Fruit fly (Drosophila melanogaster) whole organism, prepupa: ENCODE data around the gene MED22.

Experiments
- CG10669 ChIP-seq: fragments of 200-800 bp; sonication (Bioruptor generic); optimal IDR thresholded peaks from 3 replicates; lab custom pipeline; 2018; ENCODE audit warnings: missing biosample characterization, mild to moderate bottlenecking, missing genetic modification characterization, moderate library complexity
- CG11294 ChIP-seq: fragments of 200-800 bp; sonication (Bioruptor generic); IDR thresholded peaks from 2 replicates; pipeline ENCODE4 v1.3.6; 2022; ENCODE audit warnings: missing biosample characterization, missing genetic modification characterization
- CG11762 ChIP-seq: fragments of 200-800 bp; sonication (Bioruptor generic); optimal IDR thresholded peaks from 3 replicates; lab custom pipeline; 2016; ENCODE audit warnings: missing biosample characterization, missing genetic modification characterization; ENCODE audit not compliant: insufficient read depth
- CG11902 ChIP-seq: fragments of 200-800 bp; sonication (Bioruptor generic); optimal IDR thresholded peaks from 3 replicates; lab custom pipeline; 2016; ENCODE audit warnings: missing biosample characterization, missing genetic modification characterization
- CG15336 ChIP-seq: fragments of 200-800 bp; sonication (Bioruptor generic); IDR thresholded peaks from 2 replicates; pipeline ENCODE4 v1.3.6; 2022; ENCODE audit warnings: missing biosample characterization, missing genetic modification characterization
- CG1621 ChIP-seq: fragments of 200-800 bp; sonication (Bioruptor generic); optimal IDR thresholded peaks from 3 replicates; lab custom pipeline; 2018; ENCODE audit warnings: missing biosample characterization, mild to moderate bottlenecking, missing genetic modification characterization
- CG3032 ChIP-seq: fragments of 200-800 bp; optimal IDR thresholded peaks from 2 replicates; lab custom pipeline; 2019; ENCODE audit warnings: missing biosample characterization, mild to moderate bottlenecking, missing genetic modification characterization, moderate library complexity
- CG3919 ChIP-seq: fragments of 200-800 bp; sonication (Bioruptor generic); optimal IDR thresholded peaks from 3 replicates; lab custom pipeline; 2016; ENCODE audit warnings: missing biosample characterization, missing genetic modification characterization
- CG6854 ChIP-seq: fragments of 200-800 bp; sonication (Bioruptor generic); optimal IDR thresholded peaks from 2 replicates; lab custom pipeline; 2017; ENCODE audit warnings: missing biosample characterization, mild to moderate bottlenecking, missing genetic modification characterization
- CG7368 ChIP-seq: fragments of 200-800 bp; sonication (Bioruptor generic); optimal IDR thresholded peaks from 3 replicates; lab custom pipeline; 2016; ENCODE audit warnings: missing biosample characterization, missing genetic modification characterization
- CG8119 ChIP-seq: fragments of 200-800 bp; sonication (Bioruptor generic); IDR thresholded peaks from 3 replicates; pipeline ENCODE4 v1.3.6; 2022; ENCODE audit warnings: missing biosample characterization, missing genetic modification characterization
- CG8319 ChIP-seq: fragments of 200-800 bp; sonication (Bioruptor generic); optimal IDR thresholded peaks from 3 replicates; lab custom pipeline; 2016; ENCODE audit warnings: missing biosample characterization, missing genetic modification characterization
- Eip75B ChIP-seq: fragments of 200-800 bp; sonication (Bioruptor generic); optimal IDR thresholded peaks from 3 replicates; lab custom pipeline; 2016; ENCODE audit warnings: missing biosample characterization, missing genetic modification characterization
- Eip78C ChIP-seq: fragments of 200-800 bp; sonication (Bioruptor generic); peaks from one replicate; lab custom pipeline; 2016; ENCODE audit warnings: missing biosample characterization, missing genetic modification characterization
- Eip93F ChIP-seq: fragments of 200-800 bp; sonication (Bioruptor generic); optimal IDR thresholded peaks from 2 replicates; lab custom pipeline; 2016; ENCODE audit warnings: missing biosample characterization, mild to moderate bottlenecking, missing genetic modification characterization
- Ets21C ChIP-seq: fragments of 200-800 bp; sonication (Bioruptor generic); optimal IDR thresholded peaks from 3 replicates; lab custom pipeline; 2016; ENCODE audit warnings: missing biosample characterization, missing genetic modification characterization
- Hr38 ChIP-seq: sonication (Bioruptor generic); optimal IDR thresholded peaks from 2 replicates; lab custom pipeline; 2016; ENCODE audit warnings: missing biosample characterization, missing genetic modification characterization
- Hr39 ChIP-seq: fragments of 200-800 bp; sonication (Bioruptor generic); optimal IDR thresholded peaks from 2 replicates; lab custom pipeline; 2016; ENCODE audit warnings: missing biosample characterization, missing genetic modification characterization
- Hr4 ChIP-seq: fragments of 200-800 bp; sonication (Bioruptor generic); optimal IDR thresholded peaks from 3 replicates; lab custom pipeline; 2016; ENCODE audit warnings: missing biosample characterization, missing genetic modification characterization
- Lpt ChIP-seq: fragments of 200-800 bp; sonication (Bioruptor generic); optimal IDR thresholded peaks from 3 replicates; lab custom pipeline; 2016; ENCODE audit warnings: missing biosample characterization, missing genetic modification characterization
- OdsH ChIP-seq: fragments of 200-800 bp; sonication (Bioruptor generic); optimal IDR thresholded peaks from 3 replicates; lab custom pipeline; 2016; ENCODE audit warnings: missing biosample characterization, missing genetic modification characterization
- Smox ChIP-seq: fragments of 200-800 bp; sonication (Bioruptor generic); optimal IDR thresholded peaks from 3 replicates; lab custom pipeline; 2016; ENCODE audit warnings: missing biosample characterization, missing genetic modification characterization
- Sox102F ChIP-seq: fragments of 200-800 bp; sonication (Bioruptor generic); optimal IDR thresholded peaks from 2 replicates; lab custom pipeline; 2016; ENCODE audit warnings: missing biosample characterization, mild to moderate bottlenecking, missing genetic modification characterization
- Sox14 ChIP-seq: fragments of 200-800 bp; sonication (Bioruptor generic); optimal IDR thresholded peaks from 3 replicates; lab custom pipeline; 2016; ENCODE audit warnings: missing biosample characterization, missing genetic modification characterization
- Sox15 ChIP-seq: fragments of 200-800 bp; sonication (Bioruptor generic); optimal IDR thresholded peaks from 3 replicates; lab custom pipeline; 2016; ENCODE audit warnings: missing biosample characterization, missing genetic modification characterization
- cyc ChIP-seq: fragments of 200-800 bp; sonication (Bioruptor generic); optimal IDR thresholded peaks from 3 replicates; lab custom pipeline; 2016; ENCODE audit warnings: missing biosample characterization, missing genetic modification characterization
- dac ChIP-seq: fragments of 200-800 bp; sonication (Bioruptor generic); optimal IDR thresholded peaks from 2 replicates; lab custom pipeline; 2017; ENCODE audit warnings: missing biosample characterization, mild to moderate bottlenecking, missing genetic modification characterization
- dsx ChIP-seq: fragments of 200-800 bp; optimal IDR thresholded peaks from 3 replicates; lab custom pipeline; 2019; ENCODE audit warnings: missing biosample characterization, mild to moderate bottlenecking, missing genetic modification characterization, moderate library complexity; ENCODE audit not compliant: poor library complexity, severe bottlenecking
- esn ChIP-seq: fragments of 200-800 bp; sonication (Bioruptor generic); optimal IDR thresholded peaks from 2 replicates; lab custom pipeline; 2016; ENCODE audit warnings: missing biosample characterization, mild to moderate bottlenecking, missing genetic modification characterization, moderate library complexity
- lz ChIP-seq: fragments of 200-800 bp; sonication (Bioruptor generic); optimal IDR thresholded peaks from 3 replicates; lab custom pipeline; 2016; ENCODE audit warnings: missing biosample characterization, missing genetic modification characterization
- salr ChIP-seq, 2 experiments: fragments of 200-800 bp; sonication (Bioruptor generic); optimal IDR thresholded peaks; 3 replicates each; lab custom pipeline; 2016 to 2018; ENCODE audit warnings: missing biosample characterization in 2 of 2, missing genetic modification characterization in 2 of 2, mild to moderate bottlenecking in 1 of 2
- topi ChIP-seq: fragments of 200-800 bp; sonication (Bioruptor generic); optimal IDR thresholded peaks from 3 replicates; lab custom pipeline; 2016; ENCODE audit warnings: missing biosample characterization, missing genetic modification characterization
- vri ChIP-seq: fragments of 200-800 bp; sonication (Bioruptor generic); optimal IDR thresholded peaks from 3 replicates; lab custom pipeline; 2016; ENCODE audit warnings: missing biosample characterization, mild to moderate bottlenecking, missing genetic modification characterization

MED22 gene

dm6 chrX:935049-935900 lies 7.3 kb downstream of the MED22 start, which contains the start of gene TRAM (continued):
- TF ChIP-seq Sox102F (GFP tag; lab: Kevin White, UChicago) = peak; percentile 93
- TF ChIP-seq vri = peak; percentile 95
- peak; percentile 96 for TF ChIP-seq Smox
- peak; percentile 97 for TF ChIP-seq Sox15
- peak; percentile 95 for TF ChIP-seq CG6854
- TF ChIP-seq CG10669 (GFP tag; lab: Kevin White, UChicago) = peak; percentile 98
- TF ChIP-seq Hr4 (GFP tag; lab: Kevin White, UChicago) = peak; percentile 98
- TF ChIP-seq CG1621 (tag; lab: Kevin White, UChicago) = peak; percentile 96
- peak; percentile 94 for TF ChIP-seq CG8319 (GFP tag; lab: Kevin White, UChicago)
- TF ChIP-seq Ets21C (GFP tag; lab: Kevin White, UChicago) = peak; percentile 95
- TF ChIP-seq CG7368 = peak; percentile 98
- peak; percentile 88 for TF ChIP-seq Eip93F (GFP tag; lab: Kevin White, UChicago)
- peak; percentile 96 for TF ChIP-seq topi (GFP tag; lab: Kevin White, UChicago)
- peak; percentile 99 for TF ChIP-seq dac
- peak; percentile 98 for TF ChIP-seq CG3919
- peak; percentile 99 for TF ChIP-seq CG8119
- TF ChIP-seq, all 60 proteins: peak for 60

dm6 chrX:935901-936207 lies 7.9 kb downstream of the MED22 start:
- TF ChIP-seq dac (no peak), CG11762 (GFP tag; lab: Kevin White, UChicago) (no peak), Eip78C (GFP tag; lab: Kevin White, UChicago) (no peak), Sox102F (GFP tag; lab: Kevin White, UChicago) (no peak), CG6854 (no peak), cyc (GFP tag; lab: Kevin White, UChicago) (no peak), Eip75B (GFP tag; lab: Kevin White, UChicago) (no peak), CG1621 (tag; lab: Kevin White, UChicago) (no peak), salr (GFP tag; optimal IDR thresholded peaks at IDR 0.05; lab: Kevin White, UChicago) (no peak), CG15336 (GFP tag; lab: Robert Waterston, UW) (no peak), dsx (no peak), esn (GFP tag; lab: Kevin White, UChicago) (no peak)
- TF ChIP-seq, all 60 proteins: peak for 0

- TF ChIP-seq esn (GFP tag; lab: Kevin White, UChicago) (peak; percentile 14), CG11294 (GFP tag; lab: Robert Waterston, UW) (no peak), Hr39 (GFP tag; lab: Kevin White, UChicago) (no peak), CG3032 (tag; lab: Kevin White, UChicago) (no peak), Smox (no peak), Hr38 (no peak), Sox14 (GFP tag; lab: Kevin White, UChicago) (no peak), OdsH (GFP tag; lab: Kevin White, UChicago) (no peak), CG1621 (tag; lab: Kevin White, UChicago) (peak; percentile 19), Lpt (GFP tag; lab: Kevin White, UChicago) (no peak), lz (GFP tag; lab: Kevin White, UChicago) (no peak), CG15336 (GFP tag; lab: Robert Waterston, UW) (no peak)
Observed at dm6 chrX:940580-941184, 12.7 kb downstream of the MED22 start, which contains the start of the genes CG3704 and mus81. Gene CG3704, minus strand, starts transcription at chrX:940805. Gene mus81, plus strand, starts transcription at chrX:941075.

- TF ChIP-seq Eip78C (GFP tag; lab: Kevin White, UChicago) (peak; percentile 9), CG11902 (GFP tag; lab: Kevin White, UChicago) (no peak)
Observed at dm6 chrX:945446-946013, 17.6 kb downstream of the MED22 start, which contains the start of gene CG3703. Gene CG3703, minus strand, starts transcription at chrX:945773.
